Fruit fly (Drosophila melanogaster) whole organism, embryonic: ENCODE results near the gene spg.

Experiments
- B-H1 ChIP-seq: fragments of 200-800 bp; sonication (Bioruptor generic); IDR thresholded peaks from 3 replicates; pipeline ENCODE4 v1.3.6; 2022; ENCODE audit warnings: missing biosample characterization, missing genetic modification characterization
- BEAF-32 ChIP-seq: fragments of 200-800 bp; sonication (Bioruptor generic); optimal IDR thresholded peaks from 3 replicates; lab custom pipeline; 2017; ENCODE audit warnings: missing biosample characterization, missing genetic modification characterization, mild to moderate bottlenecking, moderate library complexity, missing genetic modification reagents
- CG11695 ChIP-seq: fragments of 200-800 bp; sonication (Bioruptor generic); IDR thresholded peaks from 3 replicates; pipeline ENCODE4 v1.3.6; 2022; ENCODE audit warnings: missing biosample characterization, missing genetic modification characterization
- CG12391 ChIP-seq: fragments of 200-800 bp; sonication (Bioruptor generic); optimal IDR thresholded peaks from 3 replicates; lab custom pipeline; 2018; ENCODE audit warnings: missing biosample characterization, mild to moderate bottlenecking, missing genetic modification characterization, moderate library complexity
- CG13624 ChIP-seq: fragments of 200-800 bp; sonication (Bioruptor generic); optimal IDR thresholded peaks from 2 replicates; lab custom pipeline; 2016; ENCODE audit warnings: missing biosample characterization, missing genetic modification characterization
- CG14667 ChIP-seq: fragments of 200-800 bp; sonication (Bioruptor generic); IDR thresholded peaks from 2 replicates; pipeline ENCODE4 v1.3.6; 2022; ENCODE audit warnings: missing biosample characterization, missing genetic modification characterization
- CG1602 ChIP-seq: fragments of 200-800 bp; sonication (Bioruptor generic); optimal IDR thresholded peaks from 3 replicates; lab custom pipeline; 2016; ENCODE audit warnings: missing biosample characterization, missing genetic modification characterization
- CG17328 ChIP-seq: fragments of 200-800 bp; sonication (Bioruptor generic); IDR thresholded peaks from 2 replicates; pipeline ENCODE4 v1.3.6; 2022; ENCODE audit warnings: missing biosample characterization, missing genetic modification characterization
- CG17359 ChIP-seq: fragments of 200-800 bp; sonication (Bioruptor generic); optimal IDR thresholded peaks from 3 replicates; lab custom pipeline; 2018; ENCODE audit warnings: missing biosample characterization, mild to moderate bottlenecking, missing genetic modification characterization, moderate library complexity
- CG18011 ChIP-seq: fragments of 200-800 bp; sonication (Bioruptor generic); optimal IDR thresholded peaks from 2 replicates; lab custom pipeline; 2017; ENCODE audit warnings: missing biosample characterization, missing genetic modification characterization, mild to moderate bottlenecking, moderate library complexity, missing genotype
- CG2120 ChIP-seq: fragments of 200-800 bp; sonication (Bioruptor generic); optimal IDR thresholded peaks from 3 replicates; lab custom pipeline; 2016; ENCODE audit warnings: missing biosample characterization, missing genetic modification characterization
- CG2712 ChIP-seq: fragments of 200-800 bp; optimal IDR thresholded peaks from 3 replicates; lab custom pipeline; 2019; ENCODE audit warnings: missing biosample characterization, mild to moderate bottlenecking, missing genetic modification characterization, moderate library complexity
- CG2889 ChIP-seq: fragments of 200-800 bp; sonication (Bioruptor generic); IDR thresholded peaks from 3 replicates; pipeline ENCODE4 v1.3.6; 2022; ENCODE audit warnings: missing biosample characterization, missing genetic modification characterization
- CG30403 ChIP-seq: fragments of 200-800 bp; sonication (Bioruptor generic); optimal IDR thresholded peaks from 3 replicates; lab custom pipeline; 2016; ENCODE audit warnings: missing biosample characterization, missing genetic modification characterization
- CG34422 ChIP-seq: fragments of 200-800 bp; sonication (Bioruptor generic); IDR thresholded peaks from 3 replicates; pipeline ENCODE4 v1.3.6; 2022; ENCODE audit warnings: missing biosample characterization, missing genetic modification characterization
- CG43689 ChIP-seq: fragments of 200-800 bp; sonication (Bioruptor generic); IDR thresholded peaks from 2 replicates; pipeline ENCODE4 v1.3.6; 2022; ENCODE audit warnings: missing biosample characterization, missing genetic modification characterization
- CG4820 ChIP-seq: fragments of 200-800 bp; sonication (Bioruptor generic); optimal IDR thresholded peaks from 3 replicates; lab custom pipeline; 2016; ENCODE audit warnings: missing biosample characterization, missing genetic modification characterization
- CG6272 ChIP-seq: fragments of 200-800 bp; sonication (Bioruptor generic); IDR thresholded peaks from 2 replicates; pipeline ENCODE4 v1.3.6; 2022; ENCODE audit warnings: missing biosample characterization, missing genetic modification characterization
- CG6683 ChIP-seq: fragments of 200-800 bp; sonication (Bioruptor generic); optimal IDR thresholded peaks from 2 replicates; lab custom pipeline; 2017; ENCODE audit warnings: missing biosample characterization, mild to moderate bottlenecking, missing genetic modification characterization, missing genetic modification reagents
- CoRest ChIP-seq: fragments of 200-800 bp; sonication (Bioruptor generic); optimal IDR thresholded peaks from 3 replicates; lab custom pipeline; 2018; ENCODE audit warnings: missing biosample characterization, mild to moderate bottlenecking, missing genetic modification characterization, moderate library complexity
- D19B ChIP-seq: fragments of 200-800 bp; sonication (Bioruptor generic); optimal IDR thresholded peaks from 2 replicates; lab custom pipeline; 2017; ENCODE audit warnings: missing biosample characterization, mild to moderate bottlenecking, missing genetic modification characterization
- Doc3 ChIP-seq: fragments of 200-800 bp; sonication (Bioruptor generic); IDR thresholded peaks from 3 replicates; pipeline ENCODE4 v1.3.6; 2022; ENCODE audit warnings: missing biosample characterization, missing genetic modification characterization; ENCODE audit not compliant: partially characterized antibody
- Dref ChIP-seq: fragments of 200-800 bp; sonication (Bioruptor generic); IDR thresholded peaks from 2 replicates; pipeline ENCODE4 v1.3.6; 2022; ENCODE audit warnings: missing biosample characterization, missing genetic modification characterization
- Fer2 ChIP-seq: fragments of 200-800 bp; sonication (Bioruptor generic); optimal IDR thresholded peaks from 2 replicates; lab custom pipeline; 2018; ENCODE audit warnings: missing biosample characterization, mild to moderate bottlenecking, missing genetic modification characterization, moderate library complexity
- HmgD ChIP-seq: fragments of 200-800 bp; sonication (Bioruptor generic); optimal IDR thresholded peaks from 3 replicates; lab custom pipeline; 2016; ENCODE audit warnings: missing biosample characterization, missing genetic modification characterization
- Hr51 ChIP-seq, 2 experiments: fragments of 200-800 bp; sonication (Bioruptor generic); optimal IDR thresholded peaks; 2 replicates in 1 of 2; 3 replicates in 1 of 2; lab custom pipeline; 2016 to 2018; ENCODE audit warnings: missing biosample characterization in 2 of 2, missing genetic modification characterization in 2 of 2, mild to moderate bottlenecking in 1 of 2, moderate library complexity in 1 of 2
- Jarid2 ChIP-seq: fragments of 200-800 bp; sonication (Bioruptor generic); optimal IDR thresholded peaks from 3 replicates; lab custom pipeline; 2017; ENCODE audit warnings: mild to moderate bottlenecking, missing biosample characterization, missing genetic modification reagents, missing genetic modification characterization
- Lhr ChIP-seq: fragments of 200-800 bp; sonication (Bioruptor generic); optimal IDR thresholded peaks from 3 replicates; lab custom pipeline; 2017; ENCODE audit warnings: mild to moderate bottlenecking, missing biosample characterization, missing genetic modification reagents, missing genetic modification characterization
- Lpt ChIP-seq: fragments of >200 bp; optimal IDR thresholded peaks from 2 replicates; lab custom pipeline; 2018; ENCODE audit warnings: missing biosample characterization, missing genetic modification characterization
- Nf-YA ChIP-seq: fragments of 200-800 bp; sonication (Bioruptor generic); IDR thresholded peaks from 2 replicates; pipeline ENCODE4 v1.3.6; 2022; ENCODE audit warnings: missing biosample characterization, missing genetic modification characterization
- Rfx ChIP-seq: fragments of 200-800 bp; sonication (Bioruptor generic); IDR thresholded peaks from 2 replicates; pipeline ENCODE4 v1.3.6; 2022; ENCODE audit warnings: missing biosample characterization, missing genetic modification characterization
- Xrp1 ChIP-seq: fragments of 200-800 bp; sonication (Bioruptor generic); IDR thresholded peaks from 2 replicates; pipeline ENCODE4 v1.3.6; 2022; ENCODE audit warnings: missing biosample characterization, missing genetic modification characterization
- az2 ChIP-seq: fragments of 200-800 bp; sonication (Bioruptor generic); optimal IDR thresholded peaks from 3 replicates; lab custom pipeline; 2016; ENCODE audit warnings: missing biosample characterization, missing genetic modification characterization
- bigmax ChIP-seq: fragments of 200-800 bp; sonication (Bioruptor generic); optimal IDR thresholded peaks from 2 replicates; lab custom pipeline; 2018; ENCODE audit warnings: missing biosample characterization, mild to moderate bottlenecking, missing genetic modification characterization
- chm ChIP-seq: fragments of 200-800 bp; sonication (Bioruptor generic); IDR thresholded peaks from 2 replicates; pipeline ENCODE4 v1.3.6; 2022; ENCODE audit warnings: missing biosample characterization, missing genetic modification characterization
- dan ChIP-seq: fragments of 200-800 bp; sonication (Bioruptor generic); IDR thresholded peaks from 2 replicates; pipeline ENCODE4 v1.3.6; 2022; ENCODE audit warnings: missing biosample characterization, missing genetic modification characterization
- esg ChIP-seq: fragments of 200-800 bp; sonication (Bioruptor generic); conservative IDR thresholded peaks from 2 replicates; pipeline ENCODE4 v1.3.6; 2022; ENCODE audit warnings: missing biosample characterization, missing genetic modification characterization
- fd96Cb ChIP-seq: fragments of 200-800 bp; sonication (Bioruptor generic); optimal IDR thresholded peaks from 2 replicates; lab custom pipeline; 2018; ENCODE audit warnings: missing biosample characterization, mild to moderate bottlenecking, missing genetic modification characterization, moderate library complexity
- gsb ChIP-seq: fragments of 200-800 bp; sonication (Bioruptor generic); IDR thresholded peaks from 2 replicates; pipeline ENCODE4 v1.3.6; 2022; ENCODE audit warnings: missing biosample characterization, missing genetic modification characterization
- h ChIP-seq: fragments of >200 bp; optimal IDR thresholded peaks from 2 replicates; lab custom pipeline; 2017
- hkb ChIP-seq, 2 experiments: fragments of 200-800 bp in 1 of 2; fragments of >200 bp in 1 of 2; sonication (Bioruptor generic) in 1 of 2; IDR thresholded peaks in 1 of 2; optimal IDR thresholded peaks in 1 of 2; 2 replicates each; pipeline versions ENCODE4 v1.3.6 to Lab custom; 2017 to 2022; ENCODE audit warnings: missing biosample characterization in 1 of 2, missing genetic modification characterization in 1 of 2
- knrl ChIP-seq: fragments of 200-800 bp; sonication (Bioruptor generic); IDR thresholded peaks from 3 replicates; pipeline ENCODE4 v1.3.6; 2022; ENCODE audit warnings: missing biosample characterization, missing genetic modification characterization; ENCODE audit not compliant: partially characterized antibody
- lbe ChIP-seq: fragments of 200-800 bp; sonication (Bioruptor generic); optimal IDR thresholded peaks from 2 replicates; lab custom pipeline; 2016; ENCODE audit warnings: missing biosample characterization, mild to moderate bottlenecking, missing genetic modification characterization
- pfk ChIP-seq: fragments of 200-800 bp; sonication (Bioruptor generic); optimal IDR thresholded peaks from 2 replicates; lab custom pipeline; 2018; ENCODE audit warnings: missing biosample characterization, mild to moderate bottlenecking, missing genetic modification characterization, moderate library complexity
- prd ChIP-seq, 3 experiments: fragments of >200 bp in 2 of 3; fragments of 200-800 bp in 1 of 3; sonication (Bioruptor generic) in 1 of 3; optimal IDR thresholded peaks in 2 of 3; IDR thresholded peaks in 1 of 3; 2 replicates in 2 of 3; 3 replicates in 1 of 3; pipeline versions ENCODE4 v1.3.6 to Lab custom; 2017 to 2022; ENCODE audit warnings: missing biosample characterization in 1 of 3, missing genetic modification characterization in 1 of 3
- run ChIP-seq: fragments of 200-800 bp; sonication (Bioruptor generic); optimal IDR thresholded peaks from 3 replicates; lab custom pipeline; 2018; ENCODE audit warnings: missing biosample characterization, mild to moderate bottlenecking, missing genetic modification characterization
- slbo ChIP-seq: fragments of 200-800 bp; sonication (Bioruptor generic); IDR thresholded peaks from 2 replicates; pipeline ENCODE4 v1.3.6; 2022; ENCODE audit warnings: missing biosample characterization, missing genetic modification characterization
- slou ChIP-seq: fragments of 200-800 bp; sonication (Bioruptor generic); optimal IDR thresholded peaks from 3 replicates; lab custom pipeline; 2016; ENCODE audit warnings: missing biosample characterization, missing genetic modification characterization
- trem ChIP-seq: fragments of 200-800 bp; optimal IDR thresholded peaks from 3 replicates; lab custom pipeline; 2019; ENCODE audit warnings: missing biosample characterization, mild to moderate bottlenecking, missing genetic modification characterization, moderate library complexity
- wdn ChIP-seq: fragments of 200-800 bp; sonication (Bioruptor generic); IDR thresholded peaks from 2 replicates; pipeline ENCODE4 v1.3.6; 2022; ENCODE audit warnings: missing biosample characterization, missing genetic modification characterization
- wek ChIP-seq: fragments of 200-800 bp; sonication (Bioruptor generic); optimal IDR thresholded peaks from 3 replicates; lab custom pipeline; 2018; ENCODE audit warnings: missing biosample characterization, mild to moderate bottlenecking, missing genetic modification characterization, moderate library complexity

The spg gene

dm6 chr3R:28830746-28831145 is 14.3 kb upstream of the spg start (continued):
- TF ChIP-seq hkb (optimal IDR thresholded peaks at IDR 0.05; lab: Kevin White, UChicago) (no peak), hkb (GFP tag; IDR thresholded peaks at IDR 0.05; lab: Robert Waterston, UW) (0 out of 2 replicates have a peak, but pooled peaks have one; percentile 27), CG43689 (GFP tag; lab: Robert Waterston, UW) (no peak), slou (no peak), Hr51 (GFP tag; optimal IDR thresholded peaks at IDR 0.05; lab: Kevin White, UChicago) (peak in 1 of 2 experiments; percentile 47), CG14667 (GFP tag; lab: Robert Waterston, UW) (no peak), dan (GFP tag; lab: Robert Waterston, UW) (no peak), bigmax (no peak), CG2712 (peak; percentile 7), Doc3 (GFP tag; lab: Robert Waterston, UW) (no peak), Fer2 (tag; lab: Kevin White, UChicago) (no peak), D19B (no peak), CG1602 (GFP tag; lab: Kevin White, UChicago) (no peak), chm (no peak), CG17328 (GFP tag; lab: Robert Waterston, UW) (no peak), BEAF-32 (no peak), trem (tag; lab: Kevin White, UChicago) (no peak), az2 (GFP tag; lab: Kevin White, UChicago) (peak; percentile 19), run (tag; lab: Kevin White, UChicago) (no peak), CG34422 (no peak), lbe (GFP tag; lab: Kevin White, UChicago) (peak; percentile 28), CG11695 (GFP tag; lab: Robert Waterston, UW) (no peak), prd (optimal IDR thresholded peaks at IDR 0.05; lab: Kevin White, UChicago) (no peak), prd (GFP tag; IDR thresholded peaks at IDR 0.05; lab: Robert Waterston, UW) (no peak), CG13624 (GFP tag; lab: Kevin White, UChicago) (no peak), h (lab: Kevin White, UChicago) (no peak), HmgD (GFP tag; lab: Kevin White, UChicago) (no peak), Dref (no peak), Lhr (GFP tag; lab: Kevin White, UChicago) (no peak), Jarid2 (GFP tag; lab: Kevin White, UChicago) (no peak), knrl (GFP tag; lab: Robert Waterston, UW) (no peak), wdn (GFP tag; lab: Robert Waterston, UW) (no peak), fd96Cb (tag; lab: Kevin White, UChicago) (no peak), CG18011 (no peak), pfk (GFP tag; lab: Kevin White, UChicago) (no peak), CG17359 (tag; lab: Kevin White, UChicago) (peak; percentile 39), CG30403 (GFP tag; lab: Kevin White, UChicago) (peak; percentile 3), CG6683 (GFP tag; lab: Kevin White, UChicago) (no peak), CG6272 (GFP tag; lab: Robert Waterston, UW) (no peak), gsb (GFP tag; lab: Robert Waterston, UW) (no peak), Xrp1 (GFP tag; lab: Robert Waterston, UW) (no peak), wek (GFP tag; lab: Kevin White, UChicago) (no peak), CG2889 (GFP tag; lab: Robert Waterston, UW) (no peak), CG4820 (peak; percentile 23), Lpt (GFP tag; lab: Kevin White, UChicago) (no peak), slbo (GFP tag; lab: Robert Waterston, UW) (peak; percentile 28), CoRest (tag; lab: Kevin White, UChicago) (peak; percentile 7), Nf-YA (GFP tag; lab: Robert Waterston, UW) (no peak), CG12391 (peak; percentile 0), CG2120 (GFP tag; lab: Kevin White, UChicago) (peak; percentile 27), Rfx (GFP tag; lab: Robert Waterston, UW) (peak; percentile 10; the same call in 1 of the 2 replicates), B-H1 (GFP tag; lab: Robert Waterston, UW) (no peak), esg (GFP tag; lab: Robert Waterston, UW) (no peak)
